Fruit fly (Drosophila melanogaster): ENCODE results near the gene Miro.
A peak's percentile ranks its signal among the peaks of the same experiment; 100 is the strongest.

Gene Miro

DNA sequence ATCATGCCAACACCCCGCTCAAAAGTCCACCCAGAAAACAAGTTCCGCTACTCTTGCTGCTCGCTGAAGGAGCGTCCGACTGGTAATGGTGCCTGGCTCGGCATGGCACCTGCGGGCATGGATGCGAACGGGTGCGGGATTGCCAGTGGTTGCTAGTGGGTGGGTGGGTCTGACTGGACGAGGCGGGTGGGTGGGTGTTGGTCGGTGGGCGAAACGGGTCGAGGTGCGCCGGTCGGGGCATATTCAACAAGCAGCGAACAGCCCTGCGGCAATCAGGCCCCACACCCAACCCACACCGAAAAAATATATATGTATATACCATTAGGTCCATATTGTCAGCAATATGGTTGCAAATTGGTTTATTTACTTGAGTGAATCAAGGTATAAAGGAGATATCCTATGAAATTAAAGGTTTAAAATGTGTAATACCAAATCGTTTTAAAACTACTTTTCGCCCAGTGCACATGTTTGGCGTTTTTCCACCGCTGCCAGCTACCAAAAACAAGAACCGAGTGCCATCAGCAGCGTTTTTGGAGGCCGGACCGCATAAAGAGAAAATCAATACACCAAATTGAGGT is 27.9 kb downstream of the Miro start (continued):
- TF ChIP-seq CG10209 (GFP tag; optimal IDR thresholded peaks at IDR 0.05) (peak; percentile 67), HmgD (GFP tag; optimal IDR thresholded peaks at IDR 0.05) (no peak), CG2678 (tag; optimal IDR thresholded peaks at IDR 0.05) (peak; percentile 69), Kr (GFP tag; optimal IDR thresholded peaks at IDR 0.05) (no peak), Hr51 (GFP tag; optimal IDR thresholded peaks at IDR 0.05) (peak in 1 of 2 experiments; percentile 73), CG13424 (tag; optimal IDR thresholded peaks at IDR 0.05) (peak; percentile 72), luna (GFP tag; optimal IDR thresholded peaks at IDR 0.05) (no peak), cg (GFP tag; optimal IDR thresholded peaks at IDR 0.05) (no peak), CG6689 (GFP tag; IDR thresholded peaks at IDR 0.05) (peak; percentile 68), CG14965 (GFP tag; optimal IDR thresholded peaks at IDR 0.05; ENCODE audit: borderline replicate concordance) (no peak), CG1603 (tag; optimal IDR thresholded peaks at IDR 0.05) (peak; percentile 39), CG7987 (GFP tag; optimal IDR thresholded peaks at IDR 0.05) (no peak), CG2129 (GFP tag; IDR thresholded peaks at IDR 0.05; ENCODE audit: partially characterized antibody) (no peak), Ptx1 (GFP tag; IDR thresholded peaks at IDR 0.05) (peak; percentile 73), gcm (GFP tag; optimal IDR thresholded peaks at IDR 0.05) (peak; percentile 38), CG8359 (GFP tag; optimal IDR thresholded peaks at IDR 0.05; ENCODE audit: borderline replicate concordance) (no peak), Drgx (GFP tag; IDR thresholded peaks at IDR 0.05) (peak; percentile 74), CG2889 (GFP tag; IDR thresholded peaks at IDR 0.05) (0 out of 3 replicates have a peak, but pooled peaks have one; percentile 53), CG2116 (GFP tag; optimal IDR thresholded peaks at IDR 0.05) (no peak), Myb (GFP tag; optimal IDR thresholded peaks at IDR 0.05) (peak; percentile 10), Aef1 (GFP tag; IDR thresholded peaks at IDR 0.05) (peak; percentile 67; the same call in 2 of the 3 replicates), CG13775 (GFP tag; optimal IDR thresholded peaks at IDR 0.05) (peak; percentile 40), bsh (GFP tag; optimal IDR thresholded peaks at IDR 0.05) (peak in 1 of 2 experiments; percentile 63), CG2712 (tag; optimal IDR thresholded peaks at IDR 0.05) (peak; percentile 46), CG4404 (GFP tag; IDR thresholded peaks at IDR 0.05) (peak; percentile 33)

DNA sequence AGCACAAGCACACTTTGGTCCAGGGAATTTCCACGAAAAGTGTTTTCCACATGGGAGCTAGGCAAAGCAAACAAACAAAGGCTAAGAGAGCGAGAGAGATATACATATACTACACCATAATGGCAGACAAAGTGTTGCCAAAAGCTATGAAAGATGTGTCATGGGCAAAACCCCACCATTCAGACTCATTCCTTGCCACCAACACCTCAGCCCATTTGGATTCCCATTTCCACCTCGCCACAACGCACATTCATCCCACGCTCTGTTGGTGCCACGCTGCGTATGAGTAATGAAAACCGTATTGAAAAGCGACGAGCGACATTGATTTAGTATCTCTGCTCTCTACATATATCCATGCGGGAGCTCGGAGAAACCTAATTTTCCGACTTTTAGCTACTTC is 29.8 kb downstream of the Miro start:
- TF ChIP-seq seq (GFP tag; IDR thresholded peaks at IDR 0.05) (no peak), sr (GFP tag; IDR thresholded peaks at IDR 0.05) (peak; percentile 84), CG12769 (tag; optimal IDR thresholded peaks at IDR 0.05) (peak; percentile 79), NK7.1 (GFP tag; optimal IDR thresholded peaks at IDR 0.05) (no peak), CG6175 (GFP tag; IDR thresholded peaks at IDR 0.05) (peak; percentile 53; the same call in 1 of the 3 replicates), chif (GFP tag; optimal IDR thresholded peaks at IDR 0.05) (no peak), E2f2 (GFP tag; IDR thresholded peaks at IDR 0.05) (no peak), CG11398 (GFP tag; optimal IDR thresholded peaks at IDR 0.05) (no peak), Adf1 (GFP tag; IDR thresholded peaks at IDR 0.05) (no peak), row (GFP tag; IDR thresholded peaks at IDR 0.05) (no peak), ttk (GFP tag; IDR thresholded peaks at IDR 0.05) (no peak), Lim3 (GFP tag; IDR thresholded peaks at IDR 0.05) (no peak)

DNA sequence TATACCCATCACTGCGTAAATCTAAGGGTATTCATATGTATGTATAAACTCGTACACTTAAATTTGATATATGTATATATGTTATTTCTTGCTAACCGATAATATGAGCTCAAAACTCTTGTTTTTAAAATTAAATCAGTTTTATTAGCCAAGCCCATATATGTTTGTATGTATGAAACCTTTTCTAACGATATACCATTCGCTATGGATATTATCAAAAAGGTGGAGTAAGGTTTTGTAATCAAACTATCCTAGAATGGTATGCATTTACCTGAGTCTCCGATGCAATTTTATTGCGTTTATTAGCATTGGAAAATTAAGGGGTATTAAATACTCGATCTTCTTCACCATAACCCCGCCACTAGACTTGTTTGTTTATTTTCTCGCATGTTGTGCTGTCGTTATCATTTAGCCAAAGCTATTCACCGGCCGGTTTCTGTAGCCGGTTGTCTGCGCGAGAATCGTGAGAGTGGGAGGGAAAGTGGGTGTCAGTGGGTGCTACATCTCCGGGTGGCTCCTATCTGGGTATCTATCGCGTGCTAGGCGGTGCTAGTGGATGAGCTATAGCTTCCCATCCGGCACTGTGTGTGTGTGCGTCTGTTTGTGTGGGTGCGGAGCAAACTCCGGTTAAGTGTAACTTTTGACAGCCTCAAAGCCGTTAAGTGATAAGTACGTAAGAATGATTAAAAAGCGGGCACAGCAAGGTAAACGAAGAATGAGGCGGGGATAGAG is 30.7 kb downstream of the Miro start:
- TF ChIP-seq croc (GFP tag; conservative IDR thresholded peaks at IDR 0.05) = no peak
- TF ChIP-seq CG31441 (GFP tag; IDR thresholded peaks at IDR 0.05) = 0 out of 2 replicates have a peak, but pooled peaks have one; percentile 27
- TF ChIP-seq gem (tag; optimal IDR thresholded peaks at IDR 0.05) = peak; percentile 68
- TF ChIP-seq abd-A (tag; optimal IDR thresholded peaks at IDR 0.05) = no peak
- no peak for TF ChIP-seq jing (GFP tag; optimal IDR thresholded peaks at IDR 0.05)
- no peak for TF ChIP-seq h (optimal IDR thresholded peaks at IDR 0.05)
- TF ChIP-seq nom (GFP tag; optimal IDR thresholded peaks at IDR 0.05) = no peak
- no peak for TF ChIP-seq CG11695 (GFP tag; IDR thresholded peaks at IDR 0.05)
- TF ChIP-seq CG8765 (GFP tag; IDR thresholded peaks at IDR 0.05) = no peak
- TF ChIP-seq dm (GFP tag; optimal IDR thresholded peaks at IDR 0.05) = no peak
- TF ChIP-seq CG1832 (GFP tag; optimal IDR thresholded peaks at IDR 0.05) = no peak
- TF ChIP-seq Dp (GFP tag; optimal IDR thresholded peaks at IDR 0.05) = no peak

Measured in whole organism, embryonic.